Worm (Caenorhabditis elegans) whole organism, early embryonic: ENCODE data around the gene C08B11.9.

ENCODE experiments used
- B0310.2 ChIP-seq: sonication (generic microtip); optimal IDR thresholded peaks from 2 replicates; lab custom pipeline; 2016; ENCODE audit warnings: mild to moderate bottlenecking, missing genetic modification characterization, missing compliant biosample characterization
- F13C5.2 ChIP-seq: sonication (generic microtip); optimal IDR thresholded peaks from 2 replicates; lab custom pipeline; 2017; ENCODE audit warnings: mild to moderate bottlenecking, missing genetic modification characterization, inconsistent platforms, missing compliant biosample characterization
- aly-1 ChIP-seq: sonication (generic microtip); optimal IDR thresholded peaks from 2 replicates; lab custom pipeline; 2016; ENCODE audit warnings: missing genetic modification characterization, missing compliant biosample characterization
- ama-1 ChIP-seq: fragments of 150-350 bp; optimal IDR thresholded peaks from 2 replicates; lab custom pipeline; 2014
- ceh-13 ChIP-seq: fragments of 200-800 bp; sonication (Bioruptor generic); optimal IDR thresholded peaks from 2 replicates; lab custom pipeline; 2018; ENCODE audit warnings: mild to moderate bottlenecking, missing genetic modification characterization, missing compliant biosample characterization
- ceh-36 ChIP-seq: sonication (generic microtip); optimal IDR thresholded peaks from 2 replicates; lab custom pipeline; 2016; ENCODE audit warnings: missing genetic modification characterization, inconsistent platforms, missing compliant biosample characterization
- ets-7 ChIP-seq: sonication (generic microtip); optimal IDR thresholded peaks from 2 replicates; lab custom pipeline; 2016; ENCODE audit warnings: missing genotype, missing genetic modification characterization, missing compliant biosample characterization
- flt-1 ChIP-seq: fragments of 200-800 bp; sonication (Bioruptor generic); IDR thresholded peaks from 2 replicates; pipeline ENCODE4 v1.3.6; 2022; ENCODE audit warnings: missing genetic modification characterization, missing compliant biosample characterization
- hmbx-1 ChIP-seq: sonication (generic microtip); optimal IDR thresholded peaks from 2 replicates; lab custom pipeline; 2016; ENCODE audit warnings: mild to moderate bottlenecking, missing genetic modification characterization, missing compliant biosample characterization
- hmg-4 ChIP-seq: fragments of 200-800 bp; sonication (Bioruptor generic); optimal IDR thresholded peaks from 2 replicates; lab custom pipeline; 2018; ENCODE audit warnings: mild to moderate bottlenecking, missing genetic modification characterization, missing compliant biosample characterization
- hnd-1 ChIP-seq: sonication (generic microtip); optimal IDR thresholded peaks from 2 replicates; lab custom pipeline; 2016; ENCODE audit warnings: missing genetic modification characterization, missing compliant biosample characterization
- pes-1 ChIP-seq: fragments of 200-800 bp; sonication (Bioruptor generic); IDR thresholded peaks from 2 replicates; pipeline ENCODE4 v1.3.6; 2022; ENCODE audit warnings: missing genetic modification reagents, missing genetic modification characterization, missing compliant biosample characterization
- scrt-1 ChIP-seq: fragments of 200-800 bp; sonication (Bioruptor generic); IDR thresholded peaks from 2 replicates; pipeline ENCODE4 v1.3.6; 2022; ENCODE audit warnings: missing genetic modification characterization, missing compliant biosample characterization
- sea-1 ChIP-seq: fragments of 200-800 bp; sonication (Bioruptor generic); conservative IDR thresholded peaks from 2 replicates; pipeline ENCODE4 v1.3.6; 2022; ENCODE audit warnings: missing genetic modification characterization, missing compliant biosample characterization
- tbx-11 ChIP-seq: fragments of 200-800 bp; sonication (Bioruptor generic); IDR thresholded peaks from 2 replicates; pipeline ENCODE4 v1.3.6; 2022; ENCODE audit warnings: missing genetic modification characterization, missing compliant biosample characterization
- tbx-37 ChIP-seq: fragments of 200-800 bp; sonication (Bioruptor generic); conservative IDR thresholded peaks from 2 replicates; pipeline ENCODE4 v1.3.6; 2022; ENCODE audit warnings: missing genetic modification reagents, missing genetic modification characterization, missing compliant biosample characterization
- tra-4 ChIP-seq: sonication (generic microtip); optimal IDR thresholded peaks from 2 replicates; lab custom pipeline; 2017; ENCODE audit warnings: missing genetic modification characterization, missing compliant biosample characterization

Gene C08B11.9

DNA sequence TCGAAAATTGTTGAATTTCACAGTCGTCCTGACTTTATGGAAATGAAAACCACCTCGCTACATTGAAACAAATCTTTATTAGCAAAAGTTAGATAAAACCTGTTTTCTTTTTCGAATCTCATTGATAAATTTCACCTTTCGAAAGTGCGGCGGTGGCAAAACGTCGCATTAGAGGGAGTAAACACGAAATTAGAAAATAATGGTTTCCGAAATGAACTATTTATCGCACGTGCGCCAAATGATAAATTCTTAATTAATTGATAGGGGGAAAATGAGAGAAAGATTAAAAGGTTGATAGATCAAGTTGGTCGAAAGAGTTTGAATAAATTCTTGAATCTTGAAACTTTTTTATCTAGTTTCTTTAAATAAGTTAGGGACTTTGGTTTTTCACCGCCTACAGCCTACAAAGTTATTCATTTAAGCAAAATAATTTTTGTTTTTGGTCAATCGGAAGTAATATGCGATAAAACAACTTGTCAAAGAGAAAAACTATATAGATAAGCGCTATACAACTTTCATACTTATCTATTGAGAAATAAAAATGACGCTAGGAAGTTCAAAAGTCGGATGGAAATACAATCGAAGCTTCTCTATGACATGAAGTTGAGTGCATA lies 33.1 kb upstream of the C08B11.9 start:
- TF ChIP-seq hmbx-1 (tag; lab: Kevin White, UChicago) (no peak), tbx-11 (GFP tag; lab: Robert Waterston, UW) (no peak), ceh-13 (GFP tag; lab: Kevin White, UChicago) (no peak), scrt-1 (no peak), hmg-4 (GFP tag; lab: Kevin White, UChicago) (no peak), tbx-37 (GFP tag; lab: Robert Waterston, UW) (no peak), sea-1 (GFP tag; lab: Robert Waterston, UW) (no peak), aly-1 (tag; lab: Kevin White, UChicago) (no peak), pes-1 (no peak), ceh-36 (tag; lab: Kevin White, UChicago) (no peak), ama-1 (lab: Kevin White, UChicago) (no peak), tra-4 (tag; lab: Kevin White, UChicago) (no peak), hnd-1 (no peak), F13C5.2 (tag; lab: Kevin White, UChicago) (no peak)

ce11 chrII:8065985-8066384 lies 28.0 kb upstream of the C08B11.9 start, which contains the start of gene pdha-1:
pdha-1 (plus strand) TSS chrII:8066285.
- TF ChIP-seq hmbx-1 (tag; lab: Kevin White, UChicago) (no peak), tbx-11 (GFP tag; lab: Robert Waterston, UW) (no peak), tra-4 (tag; lab: Kevin White, UChicago) (no peak), tbx-37 (GFP tag; lab: Robert Waterston, UW) (no peak), ets-7 (no peak), ceh-13 (GFP tag; lab: Kevin White, UChicago) (no peak)

DNA sequence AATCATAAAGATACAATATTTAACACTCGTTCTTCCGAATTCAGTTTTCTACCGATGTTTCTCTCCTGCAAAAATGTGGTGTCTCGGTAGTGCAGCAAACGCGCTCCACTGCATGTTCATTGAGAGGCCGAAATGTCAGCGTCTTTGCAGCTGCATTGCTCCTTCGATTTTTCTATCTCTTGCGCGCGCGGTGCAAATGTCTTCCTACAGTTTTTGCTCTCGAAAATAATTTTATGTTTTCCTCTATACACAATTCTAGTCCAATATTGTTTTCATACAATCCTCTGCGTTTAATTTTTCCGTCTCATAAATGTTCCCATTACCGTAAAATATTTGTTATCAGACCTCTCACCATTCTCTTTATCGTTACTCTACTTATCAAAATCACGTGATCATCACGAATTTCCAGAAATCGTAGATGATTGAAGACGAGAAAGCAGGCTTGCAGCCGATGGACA lies 24.4 kb upstream of the C08B11.9 start, which contains the start of gene ufd-2:
ufd-2 (plus strand) TSS at position 408 of the 458 bp plus-strand sequence.
- TF ChIP-seq tbx-11 (GFP tag; lab: Robert Waterston, UW) (no peak), scrt-1 (0 out of 2 replicates have a peak, but pooled peaks have one; percentile 23), ets-7 (peak; percentile 14), tbx-37 (GFP tag; lab: Robert Waterston, UW) (no peak), tra-4 (tag; lab: Kevin White, UChicago) (no peak)

DNA sequence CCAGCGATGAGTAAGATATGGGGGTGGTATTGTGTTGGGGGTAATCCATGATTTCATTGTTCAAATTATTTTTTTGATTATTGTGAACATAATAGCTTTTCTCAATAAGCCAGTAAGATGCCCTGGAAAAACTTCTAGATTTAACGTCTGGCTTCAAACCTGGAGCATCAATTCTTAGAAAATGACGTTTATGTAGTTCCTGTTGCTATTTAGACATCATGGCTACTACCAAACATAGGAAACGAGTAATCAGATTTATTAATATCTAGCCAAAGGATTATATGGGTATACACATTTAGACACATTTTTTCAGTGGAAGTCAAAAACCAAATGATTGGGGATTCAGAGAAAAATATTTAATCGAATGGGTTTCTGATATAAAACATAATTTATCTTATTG lies 21.6 kb upstream of the C08B11.9 start:
- TF ChIP-seq sea-1 (GFP tag; lab: Robert Waterston, UW) (no peak), tbx-11 (GFP tag; lab: Robert Waterston, UW) (no peak)

DNA sequence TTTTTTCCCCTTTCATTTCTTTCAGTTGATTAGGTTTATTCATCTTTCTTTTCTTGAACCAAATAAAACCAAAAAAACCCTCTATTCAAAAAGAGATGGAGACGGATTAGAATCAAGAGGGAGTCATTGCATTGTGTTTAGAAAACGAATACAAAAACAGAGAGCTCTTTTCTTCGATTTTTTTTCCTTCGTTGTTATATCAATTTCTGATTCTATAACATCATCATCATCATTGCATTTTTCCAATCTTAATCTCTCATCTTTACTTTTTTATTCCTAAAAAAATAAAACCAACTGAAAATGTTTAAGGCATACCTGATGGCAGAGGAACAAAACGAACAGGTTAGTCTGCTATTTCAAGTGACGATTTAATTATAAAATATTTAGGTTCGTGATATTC lies 20.8 kb upstream of the C08B11.9 start, which contains the start of gene T05H10.8:
T05H10.8 (plus strand) TSS at position 301 of the 400 bp plus-strand sequence.
- no peak for TF ChIP-seq B0310.2
- TF ChIP-seq ceh-36 (tag; lab: Kevin White, UChicago), result no peak
- TF ChIP-seq pes-1, result no peak
- TF ChIP-seq F13C5.2 (tag; lab: Kevin White, UChicago), result no peak
- TF ChIP-seq aly-1 (tag; lab: Kevin White, UChicago), result no peak
- no peak for TF ChIP-seq sea-1 (GFP tag; lab: Robert Waterston, UW)
- no peak for TF ChIP-seq tbx-11 (GFP tag; lab: Robert Waterston, UW)
- TF ChIP-seq scrt-1, result no peak
- TF ChIP-seq hmg-4 (GFP tag; lab: Kevin White, UChicago), result no peak
- TF ChIP-seq flt-1 (GFP tag; lab: Robert Waterston, UW), result no peak
- TF ChIP-seq hnd-1, result no peak
- no peak for TF ChIP-seq ama-1 (lab: Kevin White, UChicago)

DNA sequence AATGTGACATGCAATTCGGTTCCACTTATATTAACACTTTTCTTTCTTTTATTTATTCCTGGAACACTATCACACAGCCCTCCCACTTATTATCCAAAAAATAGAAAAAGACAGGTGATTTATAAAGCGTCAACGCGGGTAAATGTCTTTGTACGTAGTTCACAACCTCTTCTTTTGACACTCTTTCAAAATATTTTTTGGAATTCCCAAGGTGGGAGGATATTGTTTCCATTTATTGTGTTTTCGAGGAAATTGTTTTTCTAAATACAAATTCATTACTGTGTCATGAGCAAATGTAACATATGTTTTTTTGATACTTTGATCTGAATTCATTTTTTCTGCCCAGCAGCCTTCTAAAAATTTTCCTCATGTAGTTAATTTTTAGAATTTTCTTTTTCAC lies 19.9 kb upstream of the C08B11.9 start:
- TF ChIP-seq ceh-36 (tag; lab: Kevin White, UChicago), result no peak
- no peak for TF ChIP-seq aly-1 (tag; lab: Kevin White, UChicago)
- no peak for TF ChIP-seq ceh-13 (GFP tag; lab: Kevin White, UChicago)
- TF ChIP-seq ama-1 (lab: Kevin White, UChicago), result no peak
- no peak for TF ChIP-seq tbx-11 (GFP tag; lab: Robert Waterston, UW)
- no peak for TF ChIP-seq tbx-37 (GFP tag; lab: Robert Waterston, UW)

DNA sequence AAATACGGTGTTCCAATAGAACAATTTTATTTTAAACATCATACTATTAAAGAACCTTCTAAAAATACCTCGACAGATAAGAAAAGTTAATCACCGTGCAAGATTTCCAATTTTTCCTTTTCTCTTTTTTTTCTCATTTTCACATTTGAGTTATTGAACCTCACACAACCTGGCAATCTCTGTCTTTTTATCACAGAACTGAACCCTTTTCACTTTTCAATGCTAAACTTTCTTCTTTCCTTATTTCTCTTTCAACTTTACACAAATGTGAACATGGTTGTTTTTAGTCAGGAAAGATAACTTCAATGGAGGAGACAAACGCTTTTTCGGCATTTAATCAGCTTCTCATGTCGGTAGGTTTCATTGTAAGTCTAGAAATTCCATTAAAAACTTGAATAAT lies 14.9 kb upstream of the C08B11.9 start, which contains the start of gene T05H10.4:
T05H10.4 (plus strand) TSS at position 301 of the 400 bp plus-strand sequence.
- TF ChIP-seq tbx-11 (GFP tag; lab: Robert Waterston, UW) (no peak), hnd-1 (no peak), F13C5.2 (tag; lab: Kevin White, UChicago) (no peak), sea-1 (GFP tag; lab: Robert Waterston, UW) (no peak), hmbx-1 (tag; lab: Kevin White, UChicago) (no peak), tra-4 (tag; lab: Kevin White, UChicago) (no peak), hmg-4 (GFP tag; lab: Kevin White, UChicago) (no peak), ceh-36 (tag; lab: Kevin White, UChicago) (no peak), tbx-37 (GFP tag; lab: Robert Waterston, UW) (no peak), pes-1 (no peak), ets-7 (no peak), ceh-13 (GFP tag; lab: Kevin White, UChicago) (no peak), aly-1 (tag; lab: Kevin White, UChicago) (no peak), flt-1 (GFP tag; lab: Robert Waterston, UW) (no peak), B0310.2 (no peak), scrt-1 (no peak), ama-1 (lab: Kevin White, UChicago) (no peak)

ce11 chrII:8052172-8052571 lies 14.2 kb upstream of the C08B11.9 start:
- TF ChIP-seq ets-7, result no peak
- no peak for TF ChIP-seq hmg-4 (GFP tag; lab: Kevin White, UChicago)
- TF ChIP-seq hnd-1, result no peak
- no peak for TF ChIP-seq tbx-37 (GFP tag; lab: Robert Waterston, UW)
- TF ChIP-seq scrt-1, result no peak
- TF ChIP-seq ceh-36 (tag; lab: Kevin White, UChicago), result no peak
- no peak for TF ChIP-seq B0310.2
- no peak for TF ChIP-seq F13C5.2 (tag; lab: Kevin White, UChicago)
- no peak for TF ChIP-seq ceh-13 (GFP tag; lab: Kevin White, UChicago)
- no peak for TF ChIP-seq ama-1 (lab: Kevin White, UChicago)
- no peak for TF ChIP-seq aly-1 (tag; lab: Kevin White, UChicago)
- TF ChIP-seq flt-1 (GFP tag; lab: Robert Waterston, UW), result no peak
